Fruit fly (Drosophila melanogaster): Measurements from ENCODE around the gene AIF.

AIF gene

dm6 chr2L:2180120-2180539, 28.6 kb downstream of the AIF start (continued):
- TF ChIP-seq B-H2 (GFP tag; optimal IDR thresholded peaks at IDR 0.05), result no peak
- TF ChIP-seq tap (tag; optimal IDR thresholded peaks at IDR 0.05), result peak; percentile 95
- peak; percentile 84 for TF ChIP-seq slbo (GFP tag; IDR thresholded peaks at IDR 0.05)
- TF ChIP-seq Rfx (GFP tag; IDR thresholded peaks at IDR 0.05), result peak; percentile 88
- TF ChIP-seq Hr3 (GFP tag; optimal IDR thresholded peaks at IDR 0.05), result peak; percentile 83
- peak; percentile 50 for TF ChIP-seq gro (GFP tag; optimal IDR thresholded peaks at IDR 0.05)
- peak; percentile 91 for TF ChIP-seq ranshi (GFP tag; IDR thresholded peaks at IDR 0.05)
- TF ChIP-seq ftz-f1 (GFP tag; optimal IDR thresholded peaks at IDR 0.05), result peak; percentile 10
- peak; percentile 94 for TF ChIP-seq CG8388 (GFP tag; optimal IDR thresholded peaks at IDR 0.05)
- TF ChIP-seq Eip74EF (GFP tag; optimal IDR thresholded peaks at IDR 0.05), result peak in 1 of 2 experiments; percentile 92
- peak; percentile 81 for TF ChIP-seq CG17361 (GFP tag; IDR thresholded peaks at IDR 0.05)
- no peak for TF ChIP-seq Sin3A (optimal IDR thresholded peaks at IDR 0.05)
- peak; percentile 69 for TF ChIP-seq E2f2 (GFP tag; IDR thresholded peaks at IDR 0.05)
- TF ChIP-seq Med (GFP tag), result peak; percentile 97
- TF ChIP-seq croc (GFP tag; conservative IDR thresholded peaks at IDR 0.05), result peak; percentile 88
- no peak for TF ChIP-seq Lpt (GFP tag; optimal IDR thresholded peaks at IDR 0.05)
- no peak for TF ChIP-seq unc-4 (GFP tag; IDR thresholded peaks at IDR 0.05; ENCODE audit: partially characterized antibody)
- TF ChIP-seq sqz (GFP tag; optimal IDR thresholded peaks at IDR 0.05), result peak; percentile 84
- TF ChIP-seq CG1792 (GFP tag; optimal IDR thresholded peaks at IDR 0.05), result peak; percentile 54
- peak; percentile 9 for TF ChIP-seq zfh2 (GFP tag; optimal IDR thresholded peaks at IDR 0.05)
- peak; percentile 61 for TF ChIP-seq Atf-2 (GFP tag; optimal IDR thresholded peaks at IDR 0.05)
- 0 out of 2 replicates have a peak, but pooled peaks have one; percentile 7 for TF ChIP-seq Poxn (GFP tag; IDR thresholded peaks at IDR 0.05)
- peak; percentile 63 for TF ChIP-seq CG33213 (GFP tag; optimal IDR thresholded peaks at IDR 0.05)
- peak; percentile 93 for TF ChIP-seq dmrt11E (tag; optimal IDR thresholded peaks at IDR 0.05)
- peak; percentile 70 for TF ChIP-seq danr (GFP tag; IDR thresholded peaks at IDR 0.05)
- TF ChIP-seq Sry-δ (GFP tag; optimal IDR thresholded peaks at IDR 0.05), result peak; percentile 35
- peak; percentile 82 for TF ChIP-seq Max (GFP tag; optimal IDR thresholded peaks at IDR 0.05)
- TF ChIP-seq hth (optimal IDR thresholded peaks at IDR 0.05), result no peak
- TF ChIP-seq tna (GFP tag; IDR thresholded peaks at IDR 0.05; ENCODE audit: partially characterized antibody), result no peak
- TF ChIP-seq CG3726 (GFP tag; IDR thresholded peaks at IDR 0.05), result peak; percentile 77; the same call in 2 of the 3 replicates
- peak; percentile 75 for TF ChIP-seq CG13123 (GFP tag; optimal IDR thresholded peaks at IDR 0.05)
- no peak for TF ChIP-seq CG3995 (GFP tag; optimal IDR thresholded peaks at IDR 0.05)
- no peak for TF ChIP-seq CG6791 (GFP tag; IDR thresholded peaks at IDR 0.05; ENCODE audit: partially characterized antibody)
- TF ChIP-seq bbx (GFP tag; IDR thresholded peaks at IDR 0.05; ENCODE audit: partially characterized antibody), result no peak
- TF ChIP-seq zfh1 (GFP tag; IDR thresholded peaks at IDR 0.05), result peak; percentile 93
- TF ChIP-seq CG12942 (GFP tag; optimal IDR thresholded peaks at IDR 0.05), result peak; percentile 82
- TF ChIP-seq sens-2 (GFP tag; IDR thresholded peaks at IDR 0.05), result peak; percentile 85; the same call in 1 of the 2 replicates
- TF ChIP-seq CG14014 (GFP tag; IDR thresholded peaks at IDR 0.05), result peak; percentile 87
- TF ChIP-seq CG6854 (GFP tag; optimal IDR thresholded peaks at IDR 0.05), result peak; percentile 79
- peak; percentile 78 for TF ChIP-seq CG9609 (GFP tag; optimal IDR thresholded peaks at IDR 0.05)
- peak; percentile 54 for TF ChIP-seq sd (tag; optimal IDR thresholded peaks at IDR 0.05)
- TF ChIP-seq CG31388 (GFP tag; optimal IDR thresholded peaks at IDR 0.05), result peak; percentile 70
- TF ChIP-seq lola (GFP tag; optimal IDR thresholded peaks at IDR 0.05), result peak in 1 of 3 experiments; percentile 93
- no peak for TF ChIP-seq D (optimal IDR thresholded peaks at IDR 0.05)
- peak; percentile 92 for TF ChIP-seq D (GFP tag; optimal IDR thresholded peaks at IDR 0.05)
- TF ChIP-seq nom (GFP tag; optimal IDR thresholded peaks at IDR 0.05), result peak; percentile 78
- peak; percentile 92 for TF ChIP-seq CG14710 (tag; optimal IDR thresholded peaks at IDR 0.05)
- peak; percentile 64 for TF ChIP-seq Atf3 (GFP tag; optimal IDR thresholded peaks at IDR 0.05)
- TF ChIP-seq pum (GFP tag; optimal IDR thresholded peaks at IDR 0.05), result peak; percentile 74
- TF ChIP-seq row (GFP tag; IDR thresholded peaks at IDR 0.05), result peak; percentile 87
- peak; percentile 54 for TF ChIP-seq CG10462 (GFP tag; optimal IDR thresholded peaks at IDR 0.05)
- TF ChIP-seq CG42726 (GFP tag; IDR thresholded peaks at IDR 0.05; ENCODE audit: partially characterized antibody), result no peak
